Fruit fly (Drosophila melanogaster) whole organism, embryonic: ENCODE measurements around the gene flfl.

ENCODE experiments used
- CG10565 ChIP-seq: fragments of 200-800 bp; sonication (Bioruptor generic); optimal IDR thresholded peaks from 3 replicates; lab custom pipeline; 2016; ENCODE audit warnings: missing biosample characterization, mild to moderate bottlenecking, missing genetic modification characterization
- CG11398 ChIP-seq: fragments of 200-800 bp; sonication (Bioruptor generic); optimal IDR thresholded peaks from 2 replicates; lab custom pipeline; 2016; ENCODE audit warnings: missing biosample characterization, missing genetic modification characterization
- CG11695 ChIP-seq: fragments of 200-800 bp; sonication (Bioruptor generic); IDR thresholded peaks from 3 replicates; pipeline ENCODE4 v1.3.6; 2022; ENCODE audit warnings: missing biosample characterization, missing genetic modification characterization
- CG11723 ChIP-seq: fragments of 200-800 bp; sonication (Bioruptor generic); optimal IDR thresholded peaks from 2 replicates; lab custom pipeline; 2017; ENCODE audit warnings: missing biosample characterization, mild to moderate bottlenecking, missing genetic modification characterization
- CG12104 ChIP-seq: fragments of 200-800 bp; sonication (Bioruptor generic); optimal IDR thresholded peaks from 3 replicates; lab custom pipeline; 2016; ENCODE audit warnings: missing biosample characterization, missing genetic modification characterization
- CG12155 ChIP-seq: fragments of 200-800 bp; sonication (Bioruptor generic); optimal IDR thresholded peaks from 3 replicates; lab custom pipeline; 2016; ENCODE audit warnings: missing biosample characterization, missing genetic modification characterization
- CG16779 ChIP-seq: fragments of 200-800 bp; sonication (Bioruptor generic); IDR thresholded peaks from 2 replicates; pipeline ENCODE4 v1.3.6; 2022; ENCODE audit warnings: missing biosample characterization, missing genetic modification characterization
- CG17361 ChIP-seq: fragments of 200-800 bp; sonication (Bioruptor generic); IDR thresholded peaks from 3 replicates; pipeline ENCODE4 v1.3.6; 2022; ENCODE audit warnings: missing biosample characterization, missing genetic modification characterization
- CG17802 ChIP-seq: fragments of 200-800 bp; sonication (Bioruptor generic); optimal IDR thresholded peaks from 2 replicates; lab custom pipeline; 2018; ENCODE audit warnings: missing biosample characterization, mild to moderate bottlenecking, missing genetic modification characterization, moderate library complexity
- CG2712 ChIP-seq: fragments of 200-800 bp; optimal IDR thresholded peaks from 3 replicates; lab custom pipeline; 2019; ENCODE audit warnings: missing biosample characterization, mild to moderate bottlenecking, missing genetic modification characterization, moderate library complexity
- CG31365 ChIP-seq: fragments of 200-800 bp; sonication (Bioruptor generic); optimal IDR thresholded peaks from 2 replicates; lab custom pipeline; 2018; ENCODE audit warnings: missing biosample characterization, mild to moderate bottlenecking, missing genetic modification characterization
- CG3407 ChIP-seq: fragments of 200-800 bp; sonication (Bioruptor generic); optimal IDR thresholded peaks from 2 replicates; lab custom pipeline; 2018; ENCODE audit warnings: missing biosample characterization, mild to moderate bottlenecking, missing genetic modification characterization
- CG3838 ChIP-seq: fragments of 200-800 bp; sonication (Bioruptor generic); optimal IDR thresholded peaks from 3 replicates; lab custom pipeline; 2016; ENCODE audit warnings: missing biosample characterization, missing genetic modification characterization
- CG4854 ChIP-seq: fragments of 200-800 bp; sonication (Bioruptor generic); optimal IDR thresholded peaks from 2 replicates; lab custom pipeline; 2016; ENCODE audit warnings: missing biosample characterization, missing genetic modification characterization, inconsistent platforms
- CG9215 ChIP-seq: fragments of 200-800 bp; sonication (Bioruptor generic); IDR thresholded peaks from 2 replicates; pipeline ENCODE4 v1.3.6; 2022; ENCODE audit warnings: missing biosample characterization, missing genetic modification characterization
- CG9437 ChIP-seq: fragments of 200-800 bp; sonication (Bioruptor generic); optimal IDR thresholded peaks from 2 replicates; lab custom pipeline; 2018; ENCODE audit warnings: missing biosample characterization, mild to moderate bottlenecking, missing genetic modification characterization
- CG9817 ChIP-seq: fragments of 200-800 bp; sonication (Bioruptor generic); optimal IDR thresholded peaks from 2 replicates; lab custom pipeline; 2018; ENCODE audit warnings: missing biosample characterization, mild to moderate bottlenecking, missing genetic modification characterization, moderate library complexity
- CHES-1-like ChIP-seq: fragments of 200-800 bp; sonication (Bioruptor generic); optimal IDR thresholded peaks from 2 replicates; lab custom pipeline; 2016; ENCODE audit warnings: missing biosample characterization, missing genetic modification characterization
- CrebB ChIP-seq: fragments of 200-800 bp; sonication (Bioruptor generic); optimal IDR thresholded peaks from 3 replicates; lab custom pipeline; 2018; ENCODE audit warnings: missing biosample characterization, mild to moderate bottlenecking, missing genetic modification characterization
- Ets65A ChIP-seq: fragments of 200-800 bp; sonication (Bioruptor generic); peaks from one replicate; lab custom pipeline; 2016; ENCODE audit warnings: missing biosample characterization, missing genetic modification characterization
- Gug ChIP-seq: fragments of 200-800 bp; sonication (Bioruptor generic); IDR thresholded peaks from 4 replicates; pipeline ENCODE4 v1.3.6; 2022; ENCODE audit warnings: missing biosample characterization, missing genetic modification characterization
- H15 ChIP-seq: fragments of 200-800 bp; sonication (Bioruptor generic); IDR thresholded peaks from 3 replicates; pipeline ENCODE4 v1.3.6; 2022; ENCODE audit warnings: missing biosample characterization, missing genetic modification characterization
- Meics ChIP-seq: fragments of 200-800 bp; sonication (Bioruptor generic); optimal IDR thresholded peaks from 2 replicates; lab custom pipeline; 2017; ENCODE audit warnings: missing biosample characterization, mild to moderate bottlenecking, missing genetic modification characterization
- NC2β ChIP-seq: fragments of 200-800 bp; sonication (Bioruptor generic); optimal IDR thresholded peaks from 2 replicates; lab custom pipeline; 2016; ENCODE audit warnings: missing biosample characterization, missing genetic modification characterization
- Oli ChIP-seq: fragments of 200-800 bp; sonication (Bioruptor generic); optimal IDR thresholded peaks from 2 replicates; lab custom pipeline; 2018; ENCODE audit warnings: missing biosample characterization, mild to moderate bottlenecking, missing genetic modification characterization, moderate library complexity
- Opbp ChIP-seq: fragments of 200-800 bp; sonication (Bioruptor generic); IDR thresholded peaks from 3 replicates; pipeline ENCODE4 v1.3.6; 2022; ENCODE audit warnings: missing biosample characterization, missing genetic modification characterization; ENCODE audit not compliant: partially characterized antibody
- Ravus ChIP-seq: fragments of 200-800 bp; sonication (Bioruptor generic); IDR thresholded peaks from 2 replicates; pipeline ENCODE4 v1.3.6; 2022; ENCODE audit warnings: missing biosample characterization, missing genetic modification characterization
- Sin3A ChIP-seq: fragments of >200 bp; optimal IDR thresholded peaks from 2 replicates; lab custom pipeline; 2018
- Sox102F ChIP-seq: fragments of 200-800 bp; sonication (Bioruptor generic); optimal IDR thresholded peaks from 2 replicates; lab custom pipeline; 2018; ENCODE audit warnings: missing biosample characterization, mild to moderate bottlenecking, missing genetic modification characterization, moderate library complexity
- Sry-β ChIP-seq: fragments of 200-800 bp; sonication (Bioruptor generic); optimal IDR thresholded peaks from 2 replicates; lab custom pipeline; 2018; ENCODE audit warnings: missing biosample characterization, mild to moderate bottlenecking, missing genetic modification characterization, moderate library complexity
- Tbp ChIP-seq: fragments of >200 bp; optimal IDR thresholded peaks from 2 replicates; lab custom pipeline; 2018; ENCODE audit warnings: missing biosample characterization, missing genetic modification characterization
- ash1 ChIP-seq: fragments of 200-800 bp; sonication (Bioruptor generic); optimal IDR thresholded peaks from 2 replicates; lab custom pipeline; 2018; ENCODE audit warnings: missing biosample characterization, mild to moderate bottlenecking, missing genetic modification characterization
- az2 ChIP-seq: fragments of 200-800 bp; sonication (Bioruptor generic); optimal IDR thresholded peaks from 3 replicates; lab custom pipeline; 2016; ENCODE audit warnings: missing biosample characterization, missing genetic modification characterization
- btn ChIP-seq: fragments of 200-800 bp; sonication (Bioruptor generic); optimal IDR thresholded peaks from 2 replicates; lab custom pipeline; 2016; ENCODE audit warnings: missing biosample characterization, missing genetic modification characterization
- crol ChIP-seq: fragments of 200-800 bp; sonication (Bioruptor generic); IDR thresholded peaks from 2 replicates; pipeline ENCODE4 v1.3.6; 2022; ENCODE audit warnings: missing biosample characterization, missing genetic modification characterization
- en ChIP-seq: fragments of 200-800 bp; sonication (Bioruptor generic); optimal IDR thresholded peaks from 2 replicates; lab custom pipeline; 2016; ENCODE audit warnings: missing biosample characterization, missing genetic modification characterization
- lbe ChIP-seq: fragments of 200-800 bp; sonication (Bioruptor generic); optimal IDR thresholded peaks from 2 replicates; lab custom pipeline; 2016; ENCODE audit warnings: missing biosample characterization, mild to moderate bottlenecking, missing genetic modification characterization
- lmd ChIP-seq: fragments of 200-800 bp; sonication (Bioruptor generic); IDR thresholded peaks from 2 replicates; pipeline ENCODE4 v1.3.6; 2022; ENCODE audit warnings: missing biosample characterization, missing genetic modification characterization
- nerfin-2 ChIP-seq: fragments of 200-800 bp; sonication (Bioruptor generic); IDR thresholded peaks from 2 replicates; pipeline ENCODE4 v1.3.6; 2022; ENCODE audit warnings: missing biosample characterization, missing genetic modification characterization; ENCODE audit not compliant: partially characterized antibody
- pan ChIP-seq, 4 experiments: fragments of >200 bp in 3 of 4; fragments of 200-800 bp in 1 of 4; sonication (Bioruptor generic) in 1 of 4; optimal IDR thresholded peaks in 3 of 4; IDR thresholded peaks in 1 of 4; 2 replicates each; pipeline versions ENCODE4 v1.3.6 to Lab custom; 2017 to 2022; ENCODE audit warnings: missing biosample characterization in 2 of 4, missing genetic modification characterization in 2 of 4, mixed read lengths in 1 of 4
- pros ChIP-seq: fragments of 200-800 bp; sonication (Bioruptor generic); optimal IDR thresholded peaks from 3 replicates; lab custom pipeline; 2019; ENCODE audit warnings: missing biosample characterization, mild to moderate bottlenecking, missing genetic modification characterization, moderate library complexity
- schlank ChIP-seq: fragments of 200-800 bp; sonication (Bioruptor generic); optimal IDR thresholded peaks from 2 replicates; lab custom pipeline; 2018; ENCODE audit warnings: missing biosample characterization, mild to moderate bottlenecking, missing genetic modification characterization
- scrt ChIP-seq: fragments of 200-800 bp; sonication (Bioruptor generic); optimal IDR thresholded peaks from 2 replicates; lab custom pipeline; 2018; ENCODE audit warnings: missing biosample characterization, mild to moderate bottlenecking, missing genetic modification characterization, moderate library complexity
- tgo ChIP-seq: fragments of 200-800 bp; sonication (Bioruptor generic); IDR thresholded peaks from 3 replicates; pipeline ENCODE4 v1.3.6; 2022; ENCODE audit warnings: missing biosample characterization, missing genetic modification characterization
- trh ChIP-seq: fragments of 200-800 bp; sonication (Bioruptor generic); optimal IDR thresholded peaks from 2 replicates; lab custom pipeline; 2016; ENCODE audit warnings: missing biosample characterization, missing genetic modification characterization
- vnd ChIP-seq: fragments of 200-800 bp; sonication (Bioruptor generic); IDR thresholded peaks from 3 replicates; pipeline ENCODE4 v1.3.6; 2022; ENCODE audit warnings: missing biosample characterization, missing genetic modification characterization; ENCODE audit not compliant: partially characterized antibody
- wor ChIP-seq: fragments of 200-800 bp; sonication (Bioruptor generic); IDR thresholded peaks from 2 replicates; pipeline ENCODE4 v1.3.6; 2022; ENCODE audit warnings: missing biosample characterization, missing genetic modification characterization
- zen2 ChIP-seq: fragments of 200-800 bp; sonication (Bioruptor generic); IDR thresholded peaks from 3 replicates; pipeline ENCODE4 v1.3.6; 2022; ENCODE audit warnings: missing biosample characterization, missing genetic modification characterization; ENCODE audit not compliant: partially characterized antibody
- zfh2 ChIP-seq: fragments of 200-800 bp; sonication (Bioruptor generic); optimal IDR thresholded peaks from 2 replicates; lab custom pipeline; 2016; ENCODE audit warnings: missing biosample characterization, missing genetic modification characterization

flfl gene

DNA sequence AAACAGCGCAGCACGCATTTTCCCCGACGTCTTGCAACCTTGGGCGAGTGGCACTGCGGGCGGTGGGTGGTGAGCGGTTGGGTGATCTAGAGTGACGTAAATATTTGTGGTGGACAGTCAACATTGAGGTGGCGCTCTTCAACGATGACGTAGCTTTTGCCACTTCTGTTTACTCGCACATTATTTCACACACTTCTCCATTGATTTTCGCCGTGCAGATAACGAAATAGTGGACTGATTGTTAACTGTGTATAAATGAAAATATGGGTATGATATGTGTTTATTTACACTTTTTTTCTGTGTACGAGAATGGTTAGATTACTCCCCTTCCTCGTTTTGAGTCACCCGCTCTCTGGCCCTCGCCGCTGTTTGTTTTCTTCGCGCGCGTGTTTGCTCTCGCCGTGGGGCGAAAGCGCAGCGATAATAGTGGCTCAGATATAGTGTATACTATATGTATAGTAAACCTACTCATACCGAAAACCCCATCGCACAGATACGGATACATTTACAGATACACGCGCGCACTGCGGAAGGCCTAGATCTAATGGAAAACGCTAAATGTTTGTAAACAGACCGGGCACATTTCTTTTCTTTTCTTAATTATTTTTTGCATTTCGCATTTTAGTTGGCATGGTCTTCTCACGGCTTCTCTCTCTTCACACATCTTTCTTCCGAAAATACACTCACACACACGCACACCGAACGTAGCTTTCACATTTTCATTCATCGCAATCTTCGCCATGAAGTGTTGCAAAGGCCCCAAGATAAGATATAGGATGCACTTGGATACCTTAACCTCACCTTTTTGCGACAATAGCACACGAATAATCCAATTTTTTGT, 2.9 kb downstream of the flfl start, which contains the start of gene omd (continued):
- TF ChIP-seq CHES-1-like (GFP tag; lab: Kevin White, UChicago) (peak; percentile 49), NC2β (GFP tag; lab: Kevin White, UChicago) (peak; percentile 64), schlank (tag; lab: Kevin White, UChicago) (peak; percentile 58), en (GFP tag; lab: Kevin White, UChicago) (peak; percentile 52), lmd (GFP tag; lab: Robert Waterston, UW) (peak; percentile 26; the same call in 1 of the 2 replicates), CG9817 (peak; percentile 17), Oli (no peak), CG9437 (GFP tag; lab: Kevin White, UChicago) (no peak), CrebB (tag; lab: Kevin White, UChicago) (peak; percentile 89), scrt (no peak), CG17361 (GFP tag; lab: Robert Waterston, UW) (no peak), Meics (GFP tag; lab: Kevin White, UChicago) (peak; percentile 66), CG12104 (peak; percentile 18), H15 (GFP tag; lab: Robert Waterston, UW) (0 out of 3 replicates have a peak, but pooled peaks have one; percentile 23), az2 (GFP tag; lab: Kevin White, UChicago) (no peak), CG9215 (GFP tag; lab: Robert Waterston, UW) (no peak), Sry-β (GFP tag; lab: Kevin White, UChicago) (peak; percentile 32), CG11695 (GFP tag; lab: Robert Waterston, UW) (peak; percentile 37; the same call in 1 of the 3 replicates), CG11723 (GFP tag; lab: Kevin White, UChicago) (no peak), CG4854 (GFP tag; lab: Kevin White, UChicago) (peak; percentile 38), CG2712 (no peak), ash1 (peak; percentile 64), CG3838 (GFP tag; lab: Kevin White, UChicago) (peak; percentile 27), Sin3A (lab: Kevin White, UChicago) (no peak), Gug (GFP tag; lab: Robert Waterston, UW) (peak; percentile 33; the same call in 2 of the 4 replicates), CG3407 (GFP tag; lab: Kevin White, UChicago) (peak; percentile 81), lbe (GFP tag; lab: Kevin White, UChicago) (no peak), Ets65A (GFP tag; lab: Kevin White, UChicago) (no peak), btn (GFP tag; lab: Kevin White, UChicago) (peak; percentile 63), wor (GFP tag; lab: Robert Waterston, UW) (no peak), Ravus (GFP tag; lab: Robert Waterston, UW) (no peak; the same call in 1 of the 2 replicates), nerfin-2 (GFP tag; lab: Robert Waterston, UW) (no peak), crol (GFP tag; lab: Robert Waterston, UW) (peak; percentile 75), trh (GFP tag; lab: Kevin White, UChicago) (peak; percentile 71), zfh2 (peak; percentile 10), CG17802 (no peak), Sox102F (GFP tag; lab: Kevin White, UChicago) (peak; percentile 19), tgo (GFP tag; lab: Robert Waterston, UW) (peak; percentile 43; the same call in 2 of the 3 replicates), Opbp (GFP tag; lab: Robert Waterston, UW) (no peak), zen2 (GFP tag; lab: Robert Waterston, UW) (no peak), CG16779 (GFP tag; lab: Robert Waterston, UW) (0 out of 2 replicates have a peak, but pooled peaks have one; percentile 10), vnd (GFP tag; lab: Robert Waterston, UW) (no peak), CG11398 (peak; percentile 31), pros (GFP tag; lab: Kevin White, UChicago) (no peak), CG10565 (GFP tag; lab: Kevin White, UChicago) (no peak), CG31365 (peak; percentile 45), CG12155 (GFP tag; lab: Kevin White, UChicago) (peak; percentile 8), pan (optimal IDR thresholded peaks at IDR 0.05; lab: Kevin White, UChicago) (no peak), pan (GFP tag; optimal IDR thresholded peaks at IDR 0.05 in 1 of 2, IDR thresholded peaks at IDR 0.05 in 1 of 2) (peak in 1 of 2 experiments; percentile 43), Tbp (GFP tag; lab: Kevin White, UChicago) (no peak)
